Worm (Caenorhabditis elegans): ENCODE data around the gene ssp-34.

The ssp-34 gene

DNA sequence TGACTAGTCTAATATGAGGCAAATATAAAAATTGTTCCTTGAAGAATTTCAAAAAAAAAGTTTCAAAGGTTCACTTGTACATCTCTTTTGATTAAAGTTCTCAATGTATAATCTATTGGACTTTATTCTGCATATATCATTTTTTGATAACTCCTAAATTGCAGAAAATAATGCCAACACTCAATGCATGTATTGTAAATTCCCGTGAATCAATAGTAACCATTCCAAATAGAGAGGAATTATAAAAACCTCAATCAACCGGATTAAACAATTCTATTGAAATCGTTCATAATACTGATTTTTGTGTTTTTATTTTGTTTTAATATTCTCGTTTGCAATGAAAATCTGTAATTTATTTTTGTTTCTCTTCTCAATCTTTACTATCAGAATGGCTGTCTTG is 26.7 kb upstream of the ssp-34 start, which contains the start of gene T25B9.12:
TSS of gene T25B9.12 (plus strand) at position 301 of the 400 bp plus-strand sequence.
- TF ChIP-seq nhr-77 (tag; optimal IDR thresholded peaks at IDR 0.05) (no peak), unc-39 (tag; optimal IDR thresholded peaks at IDR 0.05) (no peak), skn-1 (tag; optimal IDR thresholded peaks at IDR 0.05) (no peak), daf-12 (tag; optimal IDR thresholded peaks at IDR 0.05) (no peak)

- no peak for TF ChIP-seq aly-2 (tag; optimal IDR thresholded peaks at IDR 0.05)
- TF ChIP-seq fos-1 (tag; optimal IDR thresholded peaks at IDR 0.05), result no peak
- no peak for TF ChIP-seq nhr-76 (tag; optimal IDR thresholded peaks at IDR 0.05)
- no peak for TF ChIP-seq daf-12 (tag; optimal IDR thresholded peaks at IDR 0.05)
- TF ChIP-seq nhr-25 (tag; optimal IDR thresholded peaks at IDR 0.05), result no peak
- TF ChIP-seq elt-3 (tag; optimal IDR thresholded peaks at IDR 0.05), result no peak
- no peak for TF ChIP-seq unc-62 (GFP tag; optimal IDR thresholded peaks at IDR 0.05)
- no peak for TF ChIP-seq nhr-237 (tag; optimal IDR thresholded peaks at IDR 0.05)
- no peak for TF ChIP-seq nhr-67 (tag; optimal IDR thresholded peaks at IDR 0.05)
- no peak for TF ChIP-seq elt-2 (tag; optimal IDR thresholded peaks at IDR 0.05)
- no peak for TF ChIP-seq ztf-4 (tag; optimal IDR thresholded peaks at IDR 0.05)
- TF ChIP-seq fkh-2 (tag; optimal IDR thresholded peaks at IDR 0.05), result no peak
- TF ChIP-seq nhr-43 (tag; optimal IDR thresholded peaks at IDR 0.05; ENCODE audit: poor library complexity, severe bottlenecking), result no peak
These were observed 25.8 kb upstream of the ssp-34 start, which contains the start of gene T25B9.11 for ce11 chrIV:10764206-10764605. TSS of gene T25B9.11 (plus strand) at chrIV:10764506.

DNA sequence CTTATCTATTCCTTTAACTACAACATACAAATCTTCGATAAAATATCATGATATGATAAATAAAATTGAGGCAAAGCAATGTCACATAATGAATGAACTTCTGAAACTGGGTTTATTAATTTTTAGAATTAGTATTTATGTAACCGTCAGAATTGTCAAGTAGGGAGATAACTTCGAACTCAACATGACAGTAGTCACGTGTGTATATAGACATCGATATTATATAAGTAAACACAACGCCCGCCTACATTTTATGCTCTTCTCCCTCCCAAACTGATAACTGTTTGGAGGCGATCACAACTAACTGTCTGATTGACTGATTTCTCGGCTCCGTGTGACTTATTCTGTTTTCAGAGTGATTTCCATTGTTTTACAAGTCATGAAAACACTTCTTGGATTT is 22.9 kb upstream of the ssp-34 start, which contains the start of gene ugt-54:
TSS of gene ugt-54 (plus strand) at position 355 of the 400 bp plus-strand sequence.
- no peak for TF ChIP-seq fkh-2 (tag; optimal IDR thresholded peaks at IDR 0.05)
- TF ChIP-seq hmg-11 (tag; optimal IDR thresholded peaks at IDR 0.05), result no peak
- no peak for TF ChIP-seq elt-1 (tag; optimal IDR thresholded peaks at IDR 0.05)
- no peak for TF ChIP-seq sea-2 (GFP tag; optimal IDR thresholded peaks at IDR 0.05)
- TF ChIP-seq nfya-1 (tag; optimal IDR thresholded peaks at IDR 0.05; ENCODE audit: insufficient read depth), result no peak
- TF ChIP-seq elt-2 (tag; optimal IDR thresholded peaks at IDR 0.05), result peak; percentile 87
- TF ChIP-seq mdl-1 (tag; optimal IDR thresholded peaks at IDR 0.05), result no peak
- TF ChIP-seq ceh-16 (tag; optimal IDR thresholded peaks at IDR 0.05), result no peak
- TF ChIP-seq pqm-1 (tag; optimal IDR thresholded peaks at IDR 0.05), result peak; percentile 74
- TF ChIP-seq nhr-28 (tag; optimal IDR thresholded peaks at IDR 0.05), result no peak
- no peak for TF ChIP-seq egl-5 (tag; optimal IDR thresholded peaks at IDR 0.05)
- TF ChIP-seq unc-39 (tag; optimal IDR thresholded peaks at IDR 0.05), result no peak
- TF ChIP-seq jun-1 (tag; optimal IDR thresholded peaks at IDR 0.05), result no peak
- no peak for TF ChIP-seq tbx-2 (tag; optimal IDR thresholded peaks at IDR 0.05)
- TF ChIP-seq fkh-10 (GFP tag; optimal IDR thresholded peaks at IDR 0.05), result no peak

DNA sequence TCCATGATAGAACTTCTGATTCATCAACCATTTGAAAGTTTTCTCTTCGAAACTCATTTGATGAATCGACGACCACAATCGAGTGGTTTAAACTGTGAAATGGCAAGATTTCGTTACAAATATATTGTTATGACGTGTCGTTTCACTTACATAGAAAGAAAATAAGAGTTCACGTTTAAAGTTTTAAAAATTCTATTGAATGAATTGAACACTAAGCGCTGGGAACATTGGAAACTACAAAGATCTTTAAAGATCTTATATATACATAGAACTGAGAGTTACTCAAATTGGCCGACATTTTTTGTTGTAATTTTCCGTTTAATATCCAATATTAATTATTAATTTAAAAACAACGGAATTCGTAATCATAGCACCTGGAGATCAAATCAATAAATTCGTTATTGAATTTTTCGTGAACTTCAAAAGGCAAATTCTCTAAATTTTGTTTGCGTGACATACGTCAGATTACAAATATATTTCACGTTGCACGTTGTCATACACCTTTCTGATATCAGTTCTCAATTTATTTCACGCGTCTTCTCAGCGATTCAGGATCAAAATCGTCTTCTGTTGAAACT is 19.3 kb upstream of the ssp-34 start, which contains the start of the genes T25B9.4 and T25B9.6:
TSS of gene T25B9.4 (minus strand) at position 101 of the 578 bp plus-strand sequence.
TSS of gene T25B9.6 (plus strand) at position 528 of the 578 bp plus-strand sequence.
- TF ChIP-seq daf-12 (tag; optimal IDR thresholded peaks at IDR 0.05), result no peak
- TF ChIP-seq unc-39 (tag; optimal IDR thresholded peaks at IDR 0.05), result no peak
- no peak for TF ChIP-seq pha-4 (tag; optimal IDR thresholded peaks at IDR 0.05)
- TF ChIP-seq fkh-10 (GFP tag; optimal IDR thresholded peaks at IDR 0.05), result no peak
- no peak for TF ChIP-seq ceh-9 (tag; optimal IDR thresholded peaks at IDR 0.05)
- no peak for TF ChIP-seq ceh-16 (tag; optimal IDR thresholded peaks at IDR 0.05)

DNA sequence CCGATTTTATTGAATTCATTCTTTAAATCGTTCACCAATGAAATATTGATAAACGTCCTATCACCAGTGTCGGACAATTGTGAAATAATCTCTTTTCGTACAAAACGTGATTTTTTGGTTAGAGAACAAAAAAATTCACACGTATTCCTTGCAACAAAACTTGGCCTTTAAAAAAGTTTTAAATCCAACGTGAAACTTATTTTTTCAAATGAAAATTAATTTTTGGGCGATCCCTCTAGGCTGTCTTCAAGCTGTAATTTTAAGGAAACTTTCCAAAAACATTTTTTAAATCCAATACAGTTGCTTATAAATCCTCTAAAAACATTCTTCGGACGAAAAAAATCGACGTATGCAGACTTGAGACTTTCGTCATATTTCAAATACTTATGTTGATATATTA is 16.3 kb upstream of the ssp-34 start, which contains the start of gene T25B9.5:
TSS of gene T25B9.5 (minus strand) at position 101 of the 400 bp plus-strand sequence.
- TF ChIP-seq ZK546.5 (tag; optimal IDR thresholded peaks at IDR 0.05), result no peak
- TF ChIP-seq nhr-12 (tag; optimal IDR thresholded peaks at IDR 0.05), result no peak
- TF ChIP-seq nhr-77 (tag; optimal IDR thresholded peaks at IDR 0.05), result no peak
- no peak for TF ChIP-seq lin-39 (tag; optimal IDR thresholded peaks at IDR 0.05)
- TF ChIP-seq ceh-9 (tag; optimal IDR thresholded peaks at IDR 0.05), result no peak
- TF ChIP-seq egl-27 (tag; optimal IDR thresholded peaks at IDR 0.05), result no peak
- TF ChIP-seq hmg-11 (tag; optimal IDR thresholded peaks at IDR 0.05), result no peak
- no peak for TF ChIP-seq fos-1 (tag; optimal IDR thresholded peaks at IDR 0.05)
- TF ChIP-seq zag-1 (tag; optimal IDR thresholded peaks at IDR 0.05), result no peak
- TF ChIP-seq nhr-67 (tag; optimal IDR thresholded peaks at IDR 0.05), result no peak
- no peak for TF ChIP-seq mml-1 (tag; optimal IDR thresholded peaks at IDR 0.05)

Measured in whole organism, L3 larva.